Fruit fly (Drosophila melanogaster): Measurements from ENCODE around the gene elg1.
A peak's percentile ranks its signal among the peaks of the same experiment; 100 is the strongest.

Gene elg1

DNA sequence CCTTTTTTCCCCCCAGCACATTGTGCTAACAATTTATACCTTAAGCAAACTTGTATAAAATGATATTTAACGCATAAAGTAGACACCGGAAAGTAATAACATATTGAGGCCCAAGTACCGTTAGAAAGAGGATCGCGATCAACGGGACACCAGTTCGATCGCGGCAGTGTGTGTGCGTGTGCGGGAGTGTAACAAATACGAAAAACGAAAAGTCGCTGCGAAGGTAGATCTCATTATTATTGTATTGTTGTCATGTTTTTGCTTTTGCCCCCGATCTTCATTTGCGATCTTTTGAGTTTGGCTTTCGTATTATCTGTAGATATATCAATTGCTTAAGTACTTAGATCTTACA, 215 bp downstream of the elg1 start (continued):
- TF ChIP-seq Nf-YB (GFP tag; optimal IDR thresholded peaks at IDR 0.05) = no peak
- 0 out of 4 replicates have a peak, but pooled peaks have one; percentile 8 for TF ChIP-seq Dll (GFP tag; IDR thresholded peaks at IDR 0.05; ENCODE audit: partially characterized antibody)
- no peak for TF ChIP-seq tio (GFP tag; optimal IDR thresholded peaks at IDR 0.05)
- TF ChIP-seq dan (GFP tag; IDR thresholded peaks at IDR 0.05) = no peak
- peak; percentile 44 for TF ChIP-seq CG1603 (tag; optimal IDR thresholded peaks at IDR 0.05)
- TF ChIP-seq E2f1 (GFP tag; IDR thresholded peaks at IDR 0.05) = no peak
- TF ChIP-seq cg (GFP tag; optimal IDR thresholded peaks at IDR 0.05) = peak; percentile 57
- no peak for TF ChIP-seq HmgD (GFP tag; optimal IDR thresholded peaks at IDR 0.05)
- TF ChIP-seq Aef1 (GFP tag; IDR thresholded peaks at IDR 0.05) = no peak
- TF ChIP-seq CG14050 (GFP tag; IDR thresholded peaks at IDR 0.05) = no peak
- no peak for TF ChIP-seq CG17359 (tag; optimal IDR thresholded peaks at IDR 0.05)
- no peak for TF ChIP-seq CG7786 (GFP tag; optimal IDR thresholded peaks at IDR 0.05)
- TF ChIP-seq MBD-R2 (GFP tag; IDR thresholded peaks at IDR 0.05) = peak; percentile 9
- TF ChIP-seq D19B (GFP tag; optimal IDR thresholded peaks at IDR 0.05) = no peak
- no peak for TF ChIP-seq zen (tag; optimal IDR thresholded peaks at IDR 0.05)
- TF ChIP-seq slbo (GFP tag; IDR thresholded peaks at IDR 0.05) = no peak
- TF ChIP-seq Atf3 (GFP tag; optimal IDR thresholded peaks at IDR 0.05) = no peak
- TF ChIP-seq H15 (GFP tag; IDR thresholded peaks at IDR 0.05) = 0 out of 3 replicates have a peak, but pooled peaks have one; percentile 31
- peak; percentile 9 for TF ChIP-seq nom (GFP tag; optimal IDR thresholded peaks at IDR 0.05)
- peak; percentile 60 for TF ChIP-seq MESR4 (GFP tag; optimal IDR thresholded peaks at IDR 0.05)

DNA sequence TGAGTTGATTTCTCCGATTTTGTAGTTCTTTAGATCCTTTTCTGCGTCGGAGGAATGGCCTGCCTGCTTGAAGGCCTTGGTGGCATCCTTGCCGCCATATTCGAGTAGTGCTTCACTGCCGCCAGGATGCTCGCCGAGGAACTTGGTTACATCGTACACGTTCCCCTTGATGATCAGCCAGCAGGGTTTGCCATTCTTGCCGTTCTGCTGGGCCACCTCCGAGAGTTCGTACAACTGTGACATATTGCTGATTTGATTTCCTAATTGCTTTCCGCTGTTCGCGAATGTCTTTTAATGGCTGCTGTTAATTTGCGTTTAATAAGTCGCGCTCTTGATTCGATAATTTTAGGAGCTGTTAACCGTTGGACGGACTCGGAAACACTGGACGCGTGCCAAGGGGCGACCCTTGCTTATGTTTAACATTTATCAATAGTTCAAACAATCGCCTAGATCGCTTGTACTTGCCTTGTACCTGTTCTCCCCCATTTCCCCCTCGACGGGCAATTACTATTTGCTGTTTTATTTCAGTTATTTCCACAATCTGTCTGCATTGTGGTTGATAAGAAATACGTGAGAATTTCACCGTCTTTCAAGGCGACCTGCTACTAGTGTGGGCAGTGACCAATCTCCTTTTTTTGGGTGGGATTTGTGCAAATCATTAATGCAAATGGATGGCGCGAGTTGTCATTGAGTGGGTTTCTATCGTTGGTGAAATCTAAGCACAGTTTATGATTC, 5.2 kb downstream of the elg1 start:
- peak; percentile 9 for TF ChIP-seq CG3995 (GFP tag; optimal IDR thresholded peaks at IDR 0.05)
- peak; percentile 33 for TF ChIP-seq grn (GFP tag; optimal IDR thresholded peaks at IDR 0.05)
- no peak for TF ChIP-seq Sin3A (optimal IDR thresholded peaks at IDR 0.05)
- TF ChIP-seq caup (GFP tag; optimal IDR thresholded peaks at IDR 0.05; ENCODE audit: severe bottlenecking) = peak; percentile 31
- peak; percentile 23 for TF ChIP-seq lab (GFP tag; optimal IDR thresholded peaks at IDR 0.05)
- peak; percentile 74 for TF ChIP-seq sug (tag; optimal IDR thresholded peaks at IDR 0.05)
- peak; percentile 77 for TF ChIP-seq Med (GFP tag)
- TF ChIP-seq CG15073 (GFP tag; optimal IDR thresholded peaks at IDR 0.05) = no peak
- no peak for TF ChIP-seq CG10147 (GFP tag; optimal IDR thresholded peaks at IDR 0.05)
- TF ChIP-seq sna (GFP tag; IDR thresholded peaks at IDR 0.05; ENCODE audit: partially characterized antibody) = no peak
- TF ChIP-seq CG17328 (GFP tag; IDR thresholded peaks at IDR 0.05) = no peak
- 0 out of 4 replicates have a peak, but pooled peaks have one; percentile 48 for TF ChIP-seq chinmo (GFP tag; IDR thresholded peaks at IDR 0.05; ENCODE audit: partially characterized antibody)
- TF ChIP-seq Hr78 (GFP tag; optimal IDR thresholded peaks at IDR 0.05) = peak in 1 of 2 experiments; percentile 6
- no peak for TF ChIP-seq Chrac-16 (GFP tag; optimal IDR thresholded peaks at IDR 0.05)
- peak; percentile 85 for TF ChIP-seq exex (tag; optimal IDR thresholded peaks at IDR 0.05)
- 0 out of 2 replicates have a peak, but pooled peaks have one; percentile 9 for TF ChIP-seq CG14441 (GFP tag; IDR thresholded peaks at IDR 0.05)
- TF ChIP-seq CG17359 (tag; optimal IDR thresholded peaks at IDR 0.05) = no peak
- TF ChIP-seq Ets65A (GFP tag) = peak; percentile 88
- no peak for TF ChIP-seq HLHmδ (GFP tag; optimal IDR thresholded peaks at IDR 0.05)
- TF ChIP-seq sd (tag; optimal IDR thresholded peaks at IDR 0.05) = peak; percentile 69
- no peak for TF ChIP-seq Stat92E (GFP tag; optimal IDR thresholded peaks at IDR 0.05)
